Fruit fly (Drosophila melanogaster): ENCODE data around the gene CG5104.

DNA sequence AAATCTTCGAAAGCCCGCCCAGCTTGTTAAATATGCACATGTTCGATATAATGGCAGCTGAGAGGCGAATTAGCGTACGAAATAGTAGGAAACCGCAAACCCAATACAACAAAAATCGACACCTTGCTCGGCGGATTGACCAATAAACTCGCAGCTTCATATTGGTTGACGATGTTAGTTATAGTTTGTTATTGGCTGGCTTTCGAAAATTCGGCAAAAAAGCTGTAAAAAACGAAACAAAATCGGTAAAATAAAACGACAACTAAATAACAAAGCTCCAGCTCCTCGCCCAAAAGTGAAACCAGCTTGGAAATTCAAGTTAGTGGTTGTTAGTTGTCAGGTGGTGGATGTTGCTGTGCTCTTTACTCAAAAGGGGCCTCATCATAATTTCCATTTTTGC lies 43.0 kb downstream of the CG5104 start:
- TF ChIP-seq Mio (GFP tag; optimal IDR thresholded peaks at IDR 0.05) (no peak), Dfd (GFP tag; optimal IDR thresholded peaks at IDR 0.05) (no peak), dmrt93B (GFP tag; optimal IDR thresholded peaks at IDR 0.05) (no peak), pan (optimal IDR thresholded peaks at IDR 0.05) (no peak), ey (GFP tag; optimal IDR thresholded peaks at IDR 0.05) (no peak), h (GFP tag; optimal IDR thresholded peaks at IDR 0.05) (no peak), br (GFP tag; optimal IDR thresholded peaks at IDR 0.05) (no peak), woc (GFP tag; optimal IDR thresholded peaks at IDR 0.05) (no peak), psq (GFP tag; optimal IDR thresholded peaks at IDR 0.05) (no peak), N (GFP tag; optimal IDR thresholded peaks at IDR 0.05) (no peak), Jra (GFP tag; optimal IDR thresholded peaks at IDR 0.05) (no peak), Hr78 (GFP tag; optimal IDR thresholded peaks at IDR 0.05) (no peak), Rel (GFP tag; optimal IDR thresholded peaks at IDR 0.05) (no peak), Rel (tag; optimal IDR thresholded peaks at IDR 0.05) (no peak), rgr (GFP tag; optimal IDR thresholded peaks at IDR 0.05) (no peak)
